Worm (Caenorhabditis elegans) whole organism, young adult: Measurements from ENCODE around the gene srg-64.

Experiments used
- B0035.1 ChIP-seq: sonication (generic microtip); optimal IDR thresholded peaks from 2 replicates; lab custom pipeline; 2016; ENCODE audit warnings: missing genetic modification characterization, mild to moderate bottlenecking, missing compliant biosample characterization, missing genotype, missing genetic modification reagents
- C06A6.2 ChIP-seq: fragments of 200-800 bp; sonication (Bioruptor generic); conservative IDR thresholded peaks from 2 replicates; pipeline ENCODE4 v1.3.6; 2022; ENCODE audit warnings: missing genetic modification characterization, missing compliant biosample characterization
- C17E4.6 ChIP-seq: fragments of 200-800 bp; sonication (Bioruptor generic); IDR thresholded peaks from 2 replicates; pipeline ENCODE4 v1.3.6; 2022; ENCODE audit warnings: missing genetic modification reagents, missing genetic modification characterization, missing compliant biosample characterization
- D2030.7 ChIP-seq: fragments of 200-800 bp; sonication (Bioruptor generic); IDR thresholded peaks from 2 replicates; pipeline ENCODE4 v1.3.6; 2022; ENCODE audit warnings: missing genetic modification reagents, missing genetic modification characterization, missing compliant biosample characterization
- F10E7.11 ChIP-seq: sonication (generic microtip); optimal IDR thresholded peaks from 2 replicates; lab custom pipeline; 2017; ENCODE audit warnings: mild to moderate bottlenecking, missing genetic modification characterization, moderate library complexity, missing compliant biosample characterization
- F22D6.2 ChIP-seq: sonication (generic microtip); optimal IDR thresholded peaks from 2 replicates; lab custom pipeline; 2016; ENCODE audit warnings: mild to moderate bottlenecking, missing genetic modification characterization, missing compliant biosample characterization
- F37B4.10 ChIP-seq: fragments of 200-800 bp; sonication (Bioruptor generic); IDR thresholded peaks from 2 replicates; pipeline ENCODE4 v1.3.6; 2022; ENCODE audit warnings: missing genetic modification characterization, missing compliant biosample characterization
- F49E8.2 ChIP-seq: sonication (generic microtip); optimal IDR thresholded peaks from 3 replicates; lab custom pipeline; 2017; ENCODE audit warnings: missing genetic modification characterization, mild to moderate bottlenecking, missing compliant biosample characterization, antibody characterized with exemption, moderate library complexity; ENCODE audit not compliant: insufficient read depth
- F57A8.1 ChIP-seq: fragments of 200-800 bp; sonication (Bioruptor generic); optimal IDR thresholded peaks from 2 replicates; lab custom pipeline; 2018; ENCODE audit warnings: mild to moderate bottlenecking, missing genetic modification characterization, moderate library complexity, missing compliant biosample characterization
- K12H6.12 ChIP-seq: fragments of 200-800 bp; sonication (Bioruptor generic); optimal IDR thresholded peaks from 2 replicates; lab custom pipeline; 2018; ENCODE audit warnings: mild to moderate bottlenecking, missing genetic modification characterization, missing compliant biosample characterization
- T07F8.4 ChIP-seq: sonication (generic microtip); optimal IDR thresholded peaks from 2 replicates; lab custom pipeline; 2016; ENCODE audit warnings: mild to moderate bottlenecking, missing genetic modification characterization, moderate library complexity, missing compliant biosample characterization
- Y53F4B.3 ChIP-seq: fragments of 200-800 bp; sonication (Bioruptor generic); IDR thresholded peaks from 2 replicates; pipeline ENCODE4 v1.3.6; 2022; ENCODE audit warnings: missing genetic modification reagents, missing genetic modification characterization, missing compliant biosample characterization
- Y53G8AR.9 ChIP-seq: fragments of 200-800 bp; sonication (Bioruptor generic); conservative IDR thresholded peaks from 2 replicates; pipeline ENCODE4 v1.3.6; 2022; ENCODE audit warnings: missing genetic modification reagents, missing genetic modification characterization, missing compliant biosample characterization
- akir-1 ChIP-seq: fragments of 200-800 bp; sonication (Bioruptor generic); optimal IDR thresholded peaks from 2 replicates; lab custom pipeline; 2018; ENCODE audit warnings: mild to moderate bottlenecking, missing genetic modification characterization, moderate library complexity, missing compliant biosample characterization
- aptf-3 ChIP-seq: fragments of 200-800 bp; sonication (Bioruptor generic); IDR thresholded peaks from 2 replicates; pipeline ENCODE4 v1.3.6; 2022; ENCODE audit warnings: missing genetic modification characterization, missing compliant biosample characterization
- attf-5 ChIP-seq: fragments of 200-800 bp; sonication (Bioruptor generic); optimal IDR thresholded peaks from 2 replicates; lab custom pipeline; 2018; ENCODE audit warnings: mild to moderate bottlenecking, missing genetic modification characterization, missing compliant biosample characterization
- cebp-2 ChIP-seq: fragments of 200-800 bp; sonication (Bioruptor generic); IDR thresholded peaks from 2 replicates; pipeline ENCODE4 v1.3.6; 2022; ENCODE audit warnings: missing genetic modification characterization, missing compliant biosample characterization
- ceh-100 ChIP-seq: fragments of 200-800 bp; sonication (Bioruptor generic); IDR thresholded peaks from 2 replicates; pipeline ENCODE4 v1.3.6; 2022; ENCODE audit warnings: missing genetic modification reagents, missing genetic modification characterization, missing compliant biosample characterization
- him-1 ChIP-seq: sonication (generic microtip); optimal IDR thresholded peaks from 2 replicates; lab custom pipeline; 2016; ENCODE audit warnings: missing genotype, missing genetic modification reagents, missing genetic modification characterization, missing compliant biosample characterization
- hlh-26 ChIP-seq: fragments of 200-800 bp; sonication (Bioruptor generic); conservative IDR thresholded peaks from 2 replicates; pipeline ENCODE4 v1.3.6; 2022; ENCODE audit warnings: missing genetic modification reagents, missing genetic modification characterization, missing compliant biosample characterization
- hmg-1.2 ChIP-seq: fragments of 200-800 bp; sonication (Bioruptor generic); IDR thresholded peaks from 2 replicates; pipeline ENCODE4 v1.3.6; 2022; ENCODE audit warnings: missing genetic modification reagents, missing genetic modification characterization, missing compliant biosample characterization
- hmg-20 ChIP-seq: fragments of 200-800 bp; sonication (Bioruptor generic); IDR thresholded peaks from 2 replicates; pipeline ENCODE4 v1.3.6; 2022; ENCODE audit warnings: missing genetic modification reagents, missing genetic modification characterization, missing compliant biosample characterization
- let-607 ChIP-seq, 2 experiments: fragments of 200-800 bp in 1 of 2; sonication (Bioruptor generic) in 1 of 2; sonication (generic microtip) in 1 of 2; optimal IDR thresholded peaks; 2 replicates each; lab custom pipeline; 2016 to 2018; ENCODE audit warnings: mild to moderate bottlenecking in 2 of 2, missing compliant biosample characterization in 2 of 2, missing genetic modification characterization in 2 of 2, moderate library complexity in 2 of 2, missing genotype in 1 of 2
- lin-26 ChIP-seq: fragments of 200-800 bp; sonication (Bioruptor generic); IDR thresholded peaks from 2 replicates; pipeline ENCODE4 v1.3.6; 2022; ENCODE audit warnings: missing genetic modification reagents, missing genetic modification characterization, missing compliant biosample characterization
- lsl-1 ChIP-seq: fragments of 200-800 bp; sonication (Bioruptor generic); optimal IDR thresholded peaks from 2 replicates; lab custom pipeline; 2018; ENCODE audit warnings: mild to moderate bottlenecking, missing genetic modification characterization, moderate library complexity, missing compliant biosample characterization
- madf-10 ChIP-seq: sonication (generic microtip); optimal IDR thresholded peaks from 2 replicates; lab custom pipeline; 2016; ENCODE audit warnings: mild to moderate bottlenecking, missing genetic modification characterization, missing compliant biosample characterization
- nfya-2 ChIP-seq: fragments of 200-800 bp; sonication (Bioruptor generic); IDR thresholded peaks from 2 replicates; pipeline ENCODE4 v1.3.6; 2022; ENCODE audit warnings: missing genetic modification reagents, missing genetic modification characterization, missing compliant biosample characterization
- nfyb-1 ChIP-seq: fragments of 200-800 bp; sonication (Bioruptor generic); IDR thresholded peaks from 2 replicates; pipeline ENCODE4 v1.3.6; 2022; ENCODE audit warnings: missing genetic modification reagents, missing genetic modification characterization, missing compliant biosample characterization
- nhr-120 ChIP-seq: fragments of 200-800 bp; sonication (Bioruptor generic); IDR thresholded peaks from 2 replicates; pipeline ENCODE4 v1.3.6; 2022; ENCODE audit warnings: missing genetic modification characterization, missing compliant biosample characterization
- pha-4 ChIP-seq: fragments of 150-350 bp; sonication (generic microtip); optimal IDR thresholded peaks from 2 replicates; lab custom pipeline; 2014; ENCODE audit warnings: missing biosample characterization, missing genetic modification reagents, missing genetic modification characterization
- rcor-1 ChIP-seq: fragments of 200-800 bp; sonication (Bioruptor generic); IDR thresholded peaks from 2 replicates; pipeline ENCODE4 v1.3.6; 2022; ENCODE audit warnings: missing genetic modification reagents, missing genetic modification characterization, missing compliant biosample characterization
- rec-8 ChIP-seq, 2 experiments: sonication (generic microtip); optimal IDR thresholded peaks; 2 replicates each; lab custom pipeline; 2016; ENCODE audit warnings: mild to moderate bottlenecking in 2 of 2, missing genetic modification characterization in 2 of 2, missing genetic modification reagents in 2 of 2, missing genotype in 2 of 2, missing biosample characterization in 1 of 2, missing compliant biosample characterization in 1 of 2, moderate library complexity in 1 of 2
- rpc-1 ChIP-seq, 2 experiments: fragments of 150-350 bp in 1 of 2; sonication (generic microtip) in 1 of 2; optimal IDR thresholded peaks; 2 replicates each; lab custom pipeline; 2014 to 2018; ENCODE audit warnings: missing biosample characterization in 1 of 2, missing genetic modification characterization in 1 of 2, missing genetic modification reagents in 1 of 2, missing genotype in 1 of 2
- sdz-38 ChIP-seq: sonication (generic microtip); optimal IDR thresholded peaks from 2 replicates; lab custom pipeline; 2016; ENCODE audit warnings: missing genotype, missing genetic modification characterization, missing compliant biosample characterization
- snpc-4 ChIP-seq, 5 experiments: fragments of 150-350 bp in 1 of 5; sonication (generic microtip) in 4 of 5; optimal IDR thresholded peaks; 2 replicates each; lab custom pipeline; 2014 to 2018; ENCODE audit warnings: missing genetic modification characterization in 5 of 5, missing biosample characterization in 3 of 5, antibody characterized with exemption in 2 of 5, mild to moderate bottlenecking in 2 of 5, missing compliant biosample characterization in 2 of 5, missing genotype in 2 of 5, moderate library complexity in 2 of 5, missing genetic modification reagents in 1 of 5
- tbp1 ChIP-seq: fragments of 200-800 bp; sonication (Bioruptor generic); optimal IDR thresholded peaks from 2 replicates; lab custom pipeline; 2018; ENCODE audit warnings: mild to moderate bottlenecking, missing genetic modification characterization, missing compliant biosample characterization
- tbx-9 ChIP-seq: sonication (generic microtip); optimal IDR thresholded peaks from 2 replicates; lab custom pipeline; 2016; ENCODE audit warnings: borderline replicate concordance, missing genetic modification characterization, inconsistent platforms, missing compliant biosample characterization
- zfh-2 ChIP-seq: fragments of 200-800 bp; sonication (Bioruptor generic); conservative IDR thresholded peaks from 2 replicates; pipeline ENCODE4 v1.3.6; 2022; ENCODE audit warnings: missing genetic modification reagents, missing genetic modification characterization, missing compliant biosample characterization
- zim-3 ChIP-seq: sonication (generic microtip); optimal IDR thresholded peaks from 2 replicates; lab custom pipeline; 2017; ENCODE audit warnings: mild to moderate bottlenecking, missing genetic modification characterization, moderate library complexity, missing compliant biosample characterization
- ztf-28 ChIP-seq: fragments of 200-800 bp; sonication (Bioruptor generic); IDR thresholded peaks from 2 replicates; pipeline ENCODE4 v1.3.6; 2022; ENCODE audit warnings: missing genetic modification reagents, missing genetic modification characterization, missing compliant biosample characterization
- ztf-3 ChIP-seq: fragments of 200-800 bp; sonication (Bioruptor generic); optimal IDR thresholded peaks from 2 replicates; lab custom pipeline; 2018; ENCODE audit warnings: mild to moderate bottlenecking, missing genetic modification characterization, missing compliant biosample characterization
- ztf-6 ChIP-seq: fragments of 200-800 bp; sonication (Bioruptor generic); IDR thresholded peaks from 2 replicates; pipeline ENCODE4 v1.3.6; 2022; ENCODE audit warnings: missing genetic modification reagents, missing genetic modification characterization, missing compliant biosample characterization

Gene srg-64

DNA sequence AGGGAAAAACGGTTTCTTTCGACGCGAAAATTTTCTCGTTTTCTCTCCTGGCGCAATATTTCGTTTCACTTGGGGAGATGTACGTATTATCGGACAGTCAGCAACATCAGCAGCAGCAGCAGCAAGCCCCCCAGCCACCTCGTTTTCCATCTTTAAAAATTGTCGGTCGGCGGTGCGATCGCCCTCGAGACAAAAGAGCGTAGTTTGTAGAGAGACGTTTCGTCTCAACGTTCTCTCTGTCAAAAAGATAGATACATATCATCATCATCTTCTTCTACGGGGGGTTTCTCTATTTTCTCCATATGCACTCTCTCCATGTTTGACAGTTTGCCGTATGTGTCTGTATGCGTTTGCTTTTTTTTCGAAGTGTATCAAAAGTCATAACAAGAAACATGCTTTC, 30.8 kb downstream of the srg-64 start (continued):
- TF ChIP-seq F37B4.10 (GFP tag; lab: Robert Waterston, UW): no peak
- no peak for TF ChIP-seq Y53G8AR.9 (GFP tag; lab: Robert Waterston, UW)
- no peak for TF ChIP-seq rpc-1 (optimal IDR thresholded peaks at IDR 0.05; lab: Kevin White, UChicago)
- no peak for TF ChIP-seq rpc-1 (tag; optimal IDR thresholded peaks at IDR 0.05; lab: Kevin White, UChicago)
- TF ChIP-seq, all 124 proteins: peak for 17

DNA sequence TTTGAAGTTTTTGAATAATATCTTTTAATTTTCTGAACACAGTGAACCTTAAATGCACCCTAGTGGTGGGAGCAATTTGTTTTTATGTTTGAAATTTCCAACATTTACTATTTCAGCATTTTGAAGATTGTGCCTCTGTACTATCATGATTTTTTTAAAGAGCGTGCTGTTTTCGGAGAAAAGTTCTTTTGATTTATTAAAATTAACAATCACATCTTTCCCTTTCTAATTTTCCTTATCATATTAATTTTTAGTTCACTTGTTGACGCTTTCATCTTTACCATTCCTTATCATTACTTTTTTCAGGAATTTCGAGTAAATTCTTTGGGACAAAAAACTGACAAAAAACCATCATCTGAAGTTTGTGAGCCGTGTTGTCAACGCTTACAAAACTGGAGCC, 32.5 kb downstream of the srg-64 start, which contains the start of gene nhr-48:
Gene nhr-48, plus strand, starts transcription at position 301 of the 400 bp plus-strand sequence.
- no peak for TF ChIP-seq ztf-28 (GFP tag; lab: Robert Waterston, UW)
- no peak for TF ChIP-seq C17E4.6 (GFP tag; lab: Robert Waterston, UW)

DNA sequence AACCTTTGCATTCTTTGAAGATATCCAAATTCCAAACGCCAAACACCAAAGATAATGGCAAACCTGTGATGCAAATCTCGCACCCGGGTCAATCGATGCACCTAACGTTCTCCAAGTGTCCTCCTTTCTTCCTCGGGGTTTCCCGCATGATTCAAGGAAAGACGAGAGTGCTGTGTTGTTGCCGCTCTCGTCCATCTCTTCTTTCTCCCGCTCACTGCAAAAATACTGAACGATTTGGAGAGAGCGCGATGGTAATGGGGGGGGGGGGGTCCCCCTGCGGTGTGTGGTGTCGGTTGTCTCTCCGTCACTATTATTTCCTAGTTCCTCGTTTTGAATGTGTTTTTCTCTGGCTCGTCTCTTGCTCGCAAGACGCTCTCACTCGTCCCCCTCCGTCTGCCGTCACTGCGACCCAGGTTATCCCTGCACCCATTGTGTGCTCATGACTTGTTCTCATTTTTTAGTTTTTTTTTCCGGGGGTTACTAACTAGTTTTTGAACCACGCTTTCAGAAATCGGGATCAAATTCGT, 33.0 kb downstream of the srg-64 start:
- no peak for TF ChIP-seq F49E8.2 (tag; lab: Kevin White, UChicago)
- peak; percentile 42 for TF ChIP-seq pha-4 (tag; lab: Kevin White, UChicago)
- TF ChIP-seq F10E7.11 (tag; lab: Kevin White, UChicago): no peak
- TF ChIP-seq zfh-2: peak; percentile 100
- TF ChIP-seq nfya-2 (GFP tag; lab: Robert Waterston, UW): no peak
- no peak; the same call in 1 of the 2 replicates for TF ChIP-seq rcor-1 (GFP tag; lab: Robert Waterston, UW)
- peak; percentile 76; the same call in 1 of the 2 replicates for TF ChIP-seq ztf-6
- TF ChIP-seq T07F8.4 (tag; lab: Kevin White, UChicago): no peak
- TF ChIP-seq B0035.1 (tag; lab: Kevin White, UChicago): peak; percentile 8
- peak; percentile 60; the same call in 1 of the 2 replicates for TF ChIP-seq lin-26 (GFP tag; lab: Robert Waterston, UW)
- peak; percentile 77 for TF ChIP-seq C06A6.2
- TF ChIP-seq attf-5: peak; percentile 83
- TF ChIP-seq nfyb-1 (GFP tag; lab: Robert Waterston, UW): peak; percentile 66; the same call in 1 of the 2 replicates
- no peak for TF ChIP-seq D2030.7 (GFP tag; lab: Robert Waterston, UW)
- TF ChIP-seq C17E4.6 (GFP tag; lab: Robert Waterston, UW): no peak
- no peak for TF ChIP-seq ztf-3 (GFP tag; lab: Kevin White, UChicago)
- no peak for TF ChIP-seq ceh-100 (GFP tag; lab: Robert Waterston, UW)
- no peak for TF ChIP-seq cebp-2 (GFP tag; lab: Robert Waterston, UW)
- no peak for TF ChIP-seq hlh-26 (GFP tag; lab: Robert Waterston, UW)
- TF ChIP-seq F22D6.2 (tag; lab: Kevin White, UChicago): no peak
- no peak for TF ChIP-seq aptf-3
- no peak for TF ChIP-seq Y53F4B.3 (GFP tag; lab: Robert Waterston, UW)
- no peak for TF ChIP-seq sdz-38
- no peak for TF ChIP-seq hmg-20
- TF ChIP-seq lsl-1 (GFP tag; lab: Kevin White, UChicago): no peak
- no peak for TF ChIP-seq tbx-9 (tag; lab: Kevin White, UChicago)
- peak; percentile 31 for TF ChIP-seq snpc-4 (GFP tag; optimal IDR thresholded peaks at IDR 0.05; lab: Kevin White, UChicago)
- peak in 2 of 4 experiments; percentile 38 to 58 for TF ChIP-seq snpc-4 (tag; optimal IDR thresholded peaks at IDR 0.05; lab: Kevin White, UChicago)
- no peak for TF ChIP-seq him-1 (tag; lab: Kevin White, UChicago)
- TF ChIP-seq nhr-120 (GFP tag; lab: Robert Waterston, UW): no peak
- peak; percentile 74 for TF ChIP-seq hmg-1.2
- no peak for TF ChIP-seq zim-3 (tag; lab: Kevin White, UChicago)
- peak; percentile 29 for TF ChIP-seq tbp1
- no peak for TF ChIP-seq F57A8.1 (GFP tag; lab: Kevin White, UChicago)
- no peak for TF ChIP-seq rec-8 (tag; optimal IDR thresholded peaks at IDR 0.05; lab: Kevin White, UChicago)
- TF ChIP-seq akir-1: no peak
- TF ChIP-seq K12H6.12 (tag; lab: Kevin White, UChicago): peak; percentile 93
- TF ChIP-seq madf-10 (tag; lab: Kevin White, UChicago): peak; percentile 73
- TF ChIP-seq let-607 (tag; optimal IDR thresholded peaks at IDR 0.05; lab: Kevin White, UChicago): peak in 1 of 2 experiments; percentile 10
- no peak for TF ChIP-seq ztf-28 (GFP tag; lab: Robert Waterston, UW)
